Worm (Caenorhabditis elegans) whole organism, late embryonic: ENCODE results near the gene F58D2.2.

Experiments
- fax-1 ChIP-seq: sonication (generic microtip); optimal IDR thresholded peaks from 2 replicates; lab custom pipeline; 2016; ENCODE audit warnings: missing genotype, missing genetic modification characterization, missing compliant biosample characterization
- pha-4 ChIP-seq: fragments of 150-350 bp; optimal IDR thresholded peaks from 2 replicates; lab custom pipeline; 2018; ENCODE audit warnings: missing biosample characterization, missing genetic modification reagents, missing genetic modification characterization
- pqm-1 ChIP-seq: sonication (generic microtip); optimal IDR thresholded peaks from 2 replicates; lab custom pipeline; 2016; ENCODE audit warnings: missing genetic modification characterization, missing compliant biosample characterization
- pros-1 ChIP-seq: fragments of 150-350 bp; optimal IDR thresholded peaks from 2 replicates; lab custom pipeline; 2014; ENCODE audit warnings: missing biosample characterization, missing genetic modification reagents, missing genetic modification characterization
- ref-2 ChIP-seq: sonication (generic microtip); optimal IDR thresholded peaks from 2 replicates; lab custom pipeline; 2016; ENCODE audit warnings: missing genetic modification characterization, missing compliant biosample characterization

ce11 chrIV:13221657-13222056 is 32.1 kb downstream of the F58D2.2 start, which contains the start of gene C48D1.5:
- TF ChIP-seq fax-1 (tag; lab: Kevin White, UChicago) (no peak), pha-4 (tag; lab: Kevin White, UChicago) (no peak), pqm-1 (tag; lab: Kevin White, UChicago) (no peak), pros-1 (tag; lab: Kevin White, UChicago) (no peak), ref-2 (tag; lab: Kevin White, UChicago) (no peak)
